Worm (Caenorhabditis elegans): ENCODE measurements around the gene T07D3.9.

DNA sequence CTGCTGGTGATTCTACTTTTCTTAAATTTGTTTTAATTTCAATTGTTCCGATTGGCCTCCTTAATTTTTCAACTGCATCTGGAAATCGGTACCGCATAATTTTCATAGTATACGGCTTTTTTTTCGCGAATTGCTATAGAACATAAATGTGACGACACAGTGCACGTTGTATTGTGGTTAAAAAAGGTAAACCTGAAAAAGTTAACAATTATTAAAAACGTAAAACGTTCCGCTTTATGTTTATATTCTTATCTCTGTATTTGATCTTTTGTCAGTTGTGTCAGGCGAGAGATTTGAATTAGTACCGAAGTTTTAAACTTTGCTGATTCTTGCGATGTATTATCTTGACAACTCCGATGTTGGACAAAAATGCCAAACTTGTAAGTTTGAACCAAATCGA, 39.1 kb downstream of the T07D3.9 start, which contains the start of gene Y46B2A.4:
- no peak for TF ChIP-seq him-1 (tag; optimal IDR thresholded peaks at IDR 0.05)
- TF ChIP-seq dao-5 (tag; optimal IDR thresholded peaks at IDR 0.05): no peak

Measured in whole organism, L4/young adult.